Worm (Caenorhabditis elegans): ENCODE results near the gene mcm-10.

- TF ChIP-seq med-1 (GFP tag; optimal IDR thresholded peaks at IDR 0.05; ENCODE audit: insufficient read depth) (no peak), klf-2 (GFP tag; conservative IDR thresholded peaks at IDR 0.05) (no peak), ztf-29 (GFP tag; IDR thresholded peaks at IDR 0.05) (no peak)
Observed at ce11 chrIII:11270795-11271194, 46.6 kb upstream of the mcm-10 start, which contains the start of gene obr-1.

Data from whole organism, midembryonic.